Fruit fly (Drosophila melanogaster): Measurements from ENCODE around the gene CG1677.

Gene CG1677

DNA sequence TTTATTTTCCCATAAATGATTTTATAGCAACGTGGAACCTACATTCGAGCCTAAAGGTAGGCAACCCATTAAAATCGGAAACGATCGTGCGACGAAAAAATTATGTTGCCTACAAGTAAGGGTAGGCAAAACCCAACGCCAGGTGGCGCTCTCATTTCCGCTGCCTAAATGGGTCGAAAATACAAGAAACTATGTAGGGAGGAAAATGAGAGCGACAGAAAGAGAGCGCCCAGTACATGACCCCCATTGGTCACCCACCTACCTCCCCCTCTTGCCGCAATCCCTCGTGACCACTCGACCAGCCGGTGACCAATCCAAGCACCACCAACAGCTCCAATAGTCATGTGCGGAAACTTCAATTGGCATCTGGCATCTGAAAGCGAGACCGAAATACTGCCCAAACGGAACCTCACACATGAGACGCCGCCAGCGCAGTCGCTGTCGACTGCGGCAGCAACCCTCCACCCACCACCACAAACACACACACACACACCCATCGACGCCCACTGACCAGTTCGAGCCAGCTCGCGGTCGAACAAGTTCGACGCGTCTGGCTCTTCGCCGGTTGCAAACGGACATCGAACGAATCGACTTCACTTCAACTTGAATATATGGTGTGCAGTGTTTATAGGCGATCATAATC lies 163.5 kb downstream of the CG1677 start (continued):
- TF ChIP-seq Trl (optimal IDR thresholded peaks at IDR 0.05): peak; percentile 4 to 12
- peak; percentile 87 for TF ChIP-seq Trl (GFP tag; optimal IDR thresholded peaks at IDR 0.05)
- peak in 1 of 3 experiments; percentile 10 for TF ChIP-seq Stat92E (GFP tag; optimal IDR thresholded peaks at IDR 0.05)
- peak; percentile 83 for TF ChIP-seq B-H2 (GFP tag; optimal IDR thresholded peaks at IDR 0.05)
- TF ChIP-seq CG3995 (GFP tag; optimal IDR thresholded peaks at IDR 0.05): peak; percentile 48
- peak; percentile 53 for TF ChIP-seq CG14667 (GFP tag; IDR thresholded peaks at IDR 0.05)
- TF ChIP-seq tgo (GFP tag; IDR thresholded peaks at IDR 0.05): peak; percentile 73
- peak; percentile 72; the same call in 2 of the 3 replicates for TF ChIP-seq CG34422 (GFP tag; IDR thresholded peaks at IDR 0.05)
- TF ChIP-seq ttk (GFP tag; IDR thresholded peaks at IDR 0.05): peak; percentile 78
- no peak for TF ChIP-seq Lpt (GFP tag; optimal IDR thresholded peaks at IDR 0.05)
- TF ChIP-seq trh (GFP tag; optimal IDR thresholded peaks at IDR 0.05): peak; percentile 43
- no peak for TF ChIP-seq pan (optimal IDR thresholded peaks at IDR 0.05)
- TF ChIP-seq pan (GFP tag; optimal IDR thresholded peaks at IDR 0.05 in 1 of 2, IDR thresholded peaks at IDR 0.05 in 1 of 2): peak in 1 of 2 experiments; percentile 81
- peak; percentile 81 for TF ChIP-seq CG31441 (GFP tag; IDR thresholded peaks at IDR 0.05)
- TF ChIP-seq CG6175 (GFP tag; IDR thresholded peaks at IDR 0.05): peak; percentile 84
- TF ChIP-seq CG6689 (GFP tag; IDR thresholded peaks at IDR 0.05): peak; percentile 70
- TF ChIP-seq sr (GFP tag; IDR thresholded peaks at IDR 0.05): peak; percentile 65; the same call in 2 of the 3 replicates
- TF ChIP-seq Antp (GFP tag; optimal IDR thresholded peaks at IDR 0.05): peak; percentile 66
- peak; percentile 70 for TF ChIP-seq Oaz (GFP tag; IDR thresholded peaks at IDR 0.05)
- TF ChIP-seq CG6272 (GFP tag; IDR thresholded peaks at IDR 0.05): peak; percentile 60; the same call in 1 of the 2 replicates
- TF ChIP-seq CG3726 (GFP tag; IDR thresholded peaks at IDR 0.05): 0 out of 3 replicates have a peak, but pooled peaks have one; percentile 28
- no peak for TF ChIP-seq Dp (GFP tag; optimal IDR thresholded peaks at IDR 0.05)
- peak; percentile 76 for TF ChIP-seq az2 (GFP tag; optimal IDR thresholded peaks at IDR 0.05)
- TF ChIP-seq lbe (GFP tag; optimal IDR thresholded peaks at IDR 0.05): no peak
- peak; percentile 80 for TF ChIP-seq odd (GFP tag; optimal IDR thresholded peaks at IDR 0.05)
- TF ChIP-seq amos (GFP tag; IDR thresholded peaks at IDR 0.05; ENCODE audit: partially characterized antibody): no peak
- peak; percentile 84 for TF ChIP-seq stc (GFP tag; IDR thresholded peaks at IDR 0.05)
- TF ChIP-seq lola (GFP tag; optimal IDR thresholded peaks at IDR 0.05): peak in 1 of 3 experiments; percentile 64
- TF ChIP-seq C15 (GFP tag; IDR thresholded peaks at IDR 0.05): 0 out of 3 replicates have a peak, but pooled peaks have one; percentile 63
- TF ChIP-seq ind (GFP tag; optimal IDR thresholded peaks at IDR 0.05): peak; percentile 69
- no peak for TF ChIP-seq zen2 (GFP tag; IDR thresholded peaks at IDR 0.05; ENCODE audit: partially characterized antibody)
- TF ChIP-seq ase (GFP tag; IDR thresholded peaks at IDR 0.05): peak; percentile 74; the same call in 2 of the 3 replicates
- peak; percentile 36 for TF ChIP-seq tup (GFP tag; optimal IDR thresholded peaks at IDR 0.05)
- TF ChIP-seq NfI (GFP tag; optimal IDR thresholded peaks at IDR 0.05): peak; percentile 96
- peak; percentile 46; the same call in 1 of the 3 replicates for TF ChIP-seq z (GFP tag; IDR thresholded peaks at IDR 0.05)
- peak; percentile 9 for TF ChIP-seq oc (tag; optimal IDR thresholded peaks at IDR 0.05)
- peak; percentile 37 for TF ChIP-seq Deaf1 (tag; optimal IDR thresholded peaks at IDR 0.05)
- peak; percentile 49; the same call in 1 of the 2 replicates for TF ChIP-seq Xrp1 (GFP tag; IDR thresholded peaks at IDR 0.05)
- peak; percentile 65 for TF ChIP-seq CG2678 (tag; optimal IDR thresholded peaks at IDR 0.05)
- no peak for TF ChIP-seq CG7745 (tag; optimal IDR thresholded peaks at IDR 0.05)
- TF ChIP-seq D19A (tag; optimal IDR thresholded peaks at IDR 0.05): peak; percentile 47
- peak; percentile 46 for TF ChIP-seq Spps (tag; optimal IDR thresholded peaks at IDR 0.05)
- TF ChIP-seq HLH54F (GFP tag; optimal IDR thresholded peaks at IDR 0.05): peak; percentile 56
- peak; percentile 65 for TF ChIP-seq CG1602 (GFP tag; optimal IDR thresholded peaks at IDR 0.05)
- peak; percentile 79 for TF ChIP-seq CG1024 (GFP tag; IDR thresholded peaks at IDR 0.05)
- peak; percentile 60 for TF ChIP-seq trem (tag; optimal IDR thresholded peaks at IDR 0.05)
- TF ChIP-seq jigr1 (GFP tag; IDR thresholded peaks at IDR 0.05): 0 out of 3 replicates have a peak, but pooled peaks have one; percentile 9
- peak; percentile 72 for TF ChIP-seq CG5245 (GFP tag; optimal IDR thresholded peaks at IDR 0.05)
- peak; percentile 90 for TF ChIP-seq zfh1 (GFP tag; IDR thresholded peaks at IDR 0.05)
- peak; percentile 60 for TF ChIP-seq Hey (tag; optimal IDR thresholded peaks at IDR 0.05)

Measured in whole organism, embryonic.